Worm (Caenorhabditis elegans): ENCODE data around the gene srh-170.

srh-170 gene

ce11 chrV:15415951-15416350 lies 27.3 kb upstream of the srh-170 start, which contains the start of gene srh-265:
TSS of gene srh-265 (plus strand) at chrV:15416251.
- TF ChIP-seq ref-2 (tag; optimal IDR thresholded peaks at IDR 0.05) (no peak), rnt-1 (tag; optimal IDR thresholded peaks at IDR 0.05) (no peak), ceh-31 (tag; optimal IDR thresholded peaks at IDR 0.05) (no peak), nhr-11 (tag; optimal IDR thresholded peaks at IDR 0.05) (no peak), pax-1 (tag; optimal IDR thresholded peaks at IDR 0.05) (no peak), gmeb-2 (tag; optimal IDR thresholded peaks at IDR 0.05) (no peak), hlh-8 (tag; optimal IDR thresholded peaks at IDR 0.05) (no peak), che-1 (tag; optimal IDR thresholded peaks at IDR 0.05) (no peak), eyg-1 (tag; optimal IDR thresholded peaks at IDR 0.05) (no peak), ceh-19 (GFP tag; optimal IDR thresholded peaks at IDR 0.05) (no peak), ceh-9 (tag; optimal IDR thresholded peaks at IDR 0.05) (no peak)

ce11 chrV:15413847-15414246 lies 25.2 kb upstream of the srh-170 start, which contains the start of gene srh-264:
TSS of gene srh-264 (plus strand) at chrV:15414147.
- no peak for TF ChIP-seq T23F11.4 (GFP tag; optimal IDR thresholded peaks at IDR 0.05)
- TF ChIP-seq unc-55 (GFP tag; optimal IDR thresholded peaks at IDR 0.05) = no peak
- TF ChIP-seq pax-1 (tag; optimal IDR thresholded peaks at IDR 0.05) = no peak
- no peak for TF ChIP-seq pqm-1 (tag; optimal IDR thresholded peaks at IDR 0.05)
- TF ChIP-seq ceh-22 (tag; optimal IDR thresholded peaks at IDR 0.05) = no peak
- no peak for TF ChIP-seq hlh-30 (tag; optimal IDR thresholded peaks at IDR 0.05; ENCODE audit: insufficient read depth)
- TF ChIP-seq lin-11 (tag; optimal IDR thresholded peaks at IDR 0.05) = no peak
- no peak for TF ChIP-seq sdc-2 (tag; optimal IDR thresholded peaks at IDR 0.05)
- TF ChIP-seq ceh-31 (tag; optimal IDR thresholded peaks at IDR 0.05) = no peak
- no peak for TF ChIP-seq ets-4 (tag; optimal IDR thresholded peaks at IDR 0.05)
- TF ChIP-seq ceh-2 (tag; optimal IDR thresholded peaks at IDR 0.05) = no peak

- TF ChIP-seq ttx-3 (tag; optimal IDR thresholded peaks at IDR 0.05) (no peak), ceh-22 (tag; optimal IDR thresholded peaks at IDR 0.05) (no peak), syd-9 (tag; optimal IDR thresholded peaks at IDR 0.05) (no peak), T23F11.4 (GFP tag; optimal IDR thresholded peaks at IDR 0.05) (no peak), elt-2 (tag; optimal IDR thresholded peaks at IDR 0.05) (no peak), mec-3 (tag; optimal IDR thresholded peaks at IDR 0.05; ENCODE audit: borderline replicate concordance) (no peak), nfya-1 (tag; optimal IDR thresholded peaks at IDR 0.05) (no peak), unc-55 (GFP tag; optimal IDR thresholded peaks at IDR 0.05) (no peak), ceh-18 (tag; optimal IDR thresholded peaks at IDR 0.05) (no peak), nhr-11 (tag; optimal IDR thresholded peaks at IDR 0.05) (no peak), unc-3 (GFP tag; conservative IDR thresholded peaks at IDR 0.05) (no peak), unc-3 (tag; optimal IDR thresholded peaks at IDR 0.05) (no peak), fkh-6 (tag; optimal IDR thresholded peaks at IDR 0.05) (no peak), ceh-9 (tag; optimal IDR thresholded peaks at IDR 0.05) (no peak), K02D7.2 (tag; optimal IDR thresholded peaks at IDR 0.05) (no peak), ztf-16 (tag; optimal IDR thresholded peaks at IDR 0.05) (no peak), pqm-1 (tag; optimal IDR thresholded peaks at IDR 0.05) (no peak), ceh-14 (tag; optimal IDR thresholded peaks at IDR 0.05) (no peak), sox-4 (tag; optimal IDR thresholded peaks at IDR 0.05) (no peak), ceh-48 (tag; optimal IDR thresholded peaks at IDR 0.05) (no peak)
Measured at ce11 chrV:15412625-15413024, 24.0 kb upstream of the srh-170 start, which contains the start of gene srbc-63. TSS of gene srbc-63 (minus strand) at chrV:15412725.

- no peak for TF ChIP-seq C38D4.7 (GFP tag; optimal IDR thresholded peaks at IDR 0.05)
- TF ChIP-seq hlh-15 (tag; optimal IDR thresholded peaks at IDR 0.05) = no peak
- no peak for TF ChIP-seq ceh-24 (tag; optimal IDR thresholded peaks at IDR 0.05)
- no peak for TF ChIP-seq unc-86 (tag; optimal IDR thresholded peaks at IDR 0.05)
- TF ChIP-seq ceh-48 (tag; optimal IDR thresholded peaks at IDR 0.05) = no peak
- TF ChIP-seq sox-2 (GFP tag; IDR thresholded peaks at IDR 0.05) = no peak
- no peak for TF ChIP-seq unc-42 (tag; optimal IDR thresholded peaks at IDR 0.05)
- no peak for TF ChIP-seq madf-2 (tag; optimal IDR thresholded peaks at IDR 0.05)
- no peak for TF ChIP-seq ztf-16 (tag; optimal IDR thresholded peaks at IDR 0.05)
- no peak for TF ChIP-seq ceh-30 (tag; optimal IDR thresholded peaks at IDR 0.05)
- TF ChIP-seq pat-9 (tag; optimal IDR thresholded peaks at IDR 0.05) = no peak
Measured at ce11 chrV:15406928-15407327, 18.3 kb upstream of the srh-170 start, which contains the start of gene srh-257. TSS of gene srh-257 (plus strand) at chrV:15407228.
